Worm (Caenorhabditis elegans): ENCODE data around the gene tbcb-1.

tbcb-1 gene

DNA sequence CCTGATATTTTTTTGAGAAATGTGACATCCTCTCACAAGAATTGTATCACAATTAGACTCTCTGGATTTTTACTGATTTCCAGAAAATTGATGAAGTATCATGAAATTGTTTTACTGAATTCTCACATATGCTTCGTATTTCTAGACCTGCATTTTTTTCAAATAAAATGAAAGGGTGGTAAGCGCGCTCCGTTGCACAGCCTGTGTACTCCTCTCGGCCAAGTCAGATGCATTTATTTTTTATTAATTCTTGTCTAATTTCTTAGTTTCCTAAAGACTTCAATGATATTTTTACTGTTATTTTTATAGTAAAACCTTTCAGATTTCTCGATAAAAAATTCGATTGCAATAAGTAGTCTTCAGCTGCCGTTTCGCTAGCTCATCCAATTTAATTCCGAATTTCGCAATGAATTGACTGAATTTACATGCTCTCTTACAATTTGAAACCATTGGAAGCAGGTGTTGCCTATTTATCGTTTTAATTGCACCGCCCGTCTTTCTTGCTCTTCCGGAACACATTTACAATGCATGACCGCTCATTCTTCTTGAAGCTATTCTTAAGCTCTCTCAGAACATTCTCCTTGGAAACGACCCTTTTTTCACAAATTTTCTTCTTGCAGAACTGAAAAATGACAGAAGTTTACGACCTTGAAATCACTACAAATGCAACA is at the start of gene tbcb-1:
tbcb-1 (plus strand) TSS at position 621 of the 671 bp plus-strand sequence.
- TF ChIP-seq ham-2 (GFP tag; optimal IDR thresholded peaks at IDR 0.05) (no peak), lin-13 (tag; optimal IDR thresholded peaks at IDR 0.05) (no peak), mab-5 (tag; optimal IDR thresholded peaks at IDR 0.05) (no peak), sem-2 (GFP tag; optimal IDR thresholded peaks at IDR 0.05) (no peak), M03D4.4 (tag; optimal IDR thresholded peaks at IDR 0.05) (no peak), flh-1 (GFP tag; optimal IDR thresholded peaks at IDR 0.05) (no peak), snpc-4 (tag; optimal IDR thresholded peaks at IDR 0.05) (no peak), lin-32 (GFP tag; optimal IDR thresholded peaks at IDR 0.05) (no peak), hlh-1 (tag; optimal IDR thresholded peaks at IDR 0.05) (no peak), drap-1 (GFP tag; optimal IDR thresholded peaks at IDR 0.05) (no peak), elt-3 (tag; optimal IDR thresholded peaks at IDR 0.05) (no peak), ceh-83 (GFP tag; optimal IDR thresholded peaks at IDR 0.05) (no peak), nhr-237 (tag; optimal IDR thresholded peaks at IDR 0.05) (no peak), blmp-1 (tag; optimal IDR thresholded peaks at IDR 0.05) (no peak), lsy-2 (tag; optimal IDR thresholded peaks at IDR 0.05) (no peak)

DNA sequence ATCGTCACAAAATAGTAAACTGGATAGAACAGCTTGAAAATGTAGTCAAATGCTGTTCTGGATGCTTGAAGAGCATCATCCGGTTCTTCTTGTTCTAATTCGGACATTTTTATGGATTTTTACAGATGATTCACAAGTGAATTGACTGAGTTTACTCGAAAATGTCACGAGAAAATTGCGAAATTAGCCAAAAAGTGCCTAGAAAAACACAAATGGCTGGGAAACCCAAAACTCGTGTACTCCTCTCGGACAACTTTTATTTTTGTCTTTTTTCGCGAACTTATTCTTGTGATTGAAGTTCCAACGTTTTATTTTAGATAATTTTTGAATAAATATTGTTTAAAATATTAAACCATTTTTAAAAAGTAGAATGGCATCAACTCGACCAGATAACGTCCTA is 40.3 kb upstream of the tbcb-1 start, which contains the start of the genes C56A3.4 and C56A3.5:
C56A3.4 (minus strand) TSS at position 154 of the 400 bp plus-strand sequence.
C56A3.5 (plus strand) TSS at position 367 of the 400 bp plus-strand sequence.
- TF ChIP-seq nhr-28 (tag; optimal IDR thresholded peaks at IDR 0.05), result no peak
- no peak for TF ChIP-seq lin-13 (tag; optimal IDR thresholded peaks at IDR 0.05)
- TF ChIP-seq nhr-2 (tag; optimal IDR thresholded peaks at IDR 0.05), result no peak
- peak; percentile 22 for TF ChIP-seq ces-1 (GFP tag; optimal IDR thresholded peaks at IDR 0.05)
- TF ChIP-seq flh-1 (GFP tag; optimal IDR thresholded peaks at IDR 0.05), result no peak

DNA sequence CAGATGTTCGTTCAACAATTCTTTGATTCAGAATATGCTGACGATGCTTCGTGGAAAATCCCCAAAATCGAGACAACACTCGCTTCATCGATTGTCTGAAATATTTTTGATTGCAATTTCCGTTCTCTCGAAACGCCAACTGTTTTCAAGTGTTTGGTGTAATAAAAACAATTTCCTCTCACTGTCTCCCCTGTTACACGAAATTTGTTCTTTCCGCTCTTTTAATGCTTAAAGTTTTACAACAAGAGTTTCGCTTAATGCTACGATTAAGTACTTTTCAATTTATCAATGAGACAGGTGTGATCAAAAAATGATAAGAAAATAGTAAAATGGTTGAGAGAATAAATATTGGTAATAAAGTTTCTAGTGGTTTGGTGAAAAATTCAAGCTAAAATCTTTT is 35.6 kb upstream of the tbcb-1 start, which contains the start of gene C56A3.6:
C56A3.6 (minus strand) TSS at position 101 of the 400 bp plus-strand sequence.
- TF ChIP-seq ztf-11 (tag; optimal IDR thresholded peaks at IDR 0.05), result no peak
- no peak for TF ChIP-seq flh-1 (GFP tag; optimal IDR thresholded peaks at IDR 0.05)
- TF ChIP-seq tbx-8 (GFP tag; optimal IDR thresholded peaks at IDR 0.05), result no peak
- TF ChIP-seq ceh-83 (GFP tag; optimal IDR thresholded peaks at IDR 0.05), result no peak
- TF ChIP-seq mab-5 (tag; optimal IDR thresholded peaks at IDR 0.05), result no peak
- peak; percentile 16 for TF ChIP-seq hlh-1 (tag; optimal IDR thresholded peaks at IDR 0.05)

DNA sequence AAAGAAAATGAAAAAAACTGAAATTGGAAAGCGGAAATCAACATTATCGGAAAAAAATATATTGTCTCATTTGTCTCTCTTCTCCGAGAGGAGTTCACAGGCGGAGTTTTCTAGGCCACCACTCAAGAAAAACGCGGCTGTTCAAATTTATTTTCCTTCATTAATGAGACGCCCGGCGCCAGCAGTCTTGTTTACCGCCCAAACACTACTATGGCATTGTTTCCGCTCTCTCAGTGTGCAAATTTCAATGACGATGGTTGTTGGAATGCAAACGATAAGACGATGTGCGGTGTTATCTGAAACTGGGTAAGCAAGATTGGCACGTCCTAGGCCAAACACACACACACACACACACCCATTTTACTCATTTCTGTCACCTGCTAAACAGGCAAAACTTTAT is 35.2 kb upstream of the tbcb-1 start, which contains the start of gene cav-2:
cav-2 (plus strand) TSS at position 359 of the 400 bp plus-strand sequence.
- TF ChIP-seq lin-32 (GFP tag; optimal IDR thresholded peaks at IDR 0.05) (no peak), sptf-1 (tag; optimal IDR thresholded peaks at IDR 0.05) (peak; percentile 65), hlh-1 (tag; optimal IDR thresholded peaks at IDR 0.05) (peak; percentile 28), blmp-1 (tag; optimal IDR thresholded peaks at IDR 0.05) (no peak), bed-3 (GFP tag; optimal IDR thresholded peaks at IDR 0.05) (no peak), cnd-1 (tag; optimal IDR thresholded peaks at IDR 0.05) (no peak), snpc-4 (tag; optimal IDR thresholded peaks at IDR 0.05) (no peak), lin-13 (tag; optimal IDR thresholded peaks at IDR 0.05) (no peak), tbx-8 (GFP tag; optimal IDR thresholded peaks at IDR 0.05) (no peak), ceh-39 (tag; optimal IDR thresholded peaks at IDR 0.05) (peak; percentile 19), unc-39 (tag; optimal IDR thresholded peaks at IDR 0.05) (no peak), ceh-43 (GFP tag; optimal IDR thresholded peaks at IDR 0.05) (no peak), elt-1 (tag; optimal IDR thresholded peaks at IDR 0.05; ENCODE audit: borderline replicate concordance, insufficient read depth) (no peak), unc-120 (tag; optimal IDR thresholded peaks at IDR 0.05; ENCODE audit: poor library complexity, severe bottlenecking) (no peak), zip-8 (tag; optimal IDR thresholded peaks at IDR 0.05) (no peak), flh-1 (GFP tag; optimal IDR thresholded peaks at IDR 0.05) (no peak), nhr-237 (tag; optimal IDR thresholded peaks at IDR 0.05) (peak; percentile 53), nhr-2 (tag; optimal IDR thresholded peaks at IDR 0.05) (no peak), nhr-28 (tag; optimal IDR thresholded peaks at IDR 0.05) (no peak), sem-2 (GFP tag; optimal IDR thresholded peaks at IDR 0.05) (no peak), elt-3 (tag; optimal IDR thresholded peaks at IDR 0.05) (no peak), unc-62 (GFP tag; optimal IDR thresholded peaks at IDR 0.05) (no peak), mab-5 (tag; optimal IDR thresholded peaks at IDR 0.05) (no peak), pha-4 (tag; optimal IDR thresholded peaks at IDR 0.05) (peak; percentile 46), ces-1 (GFP tag; optimal IDR thresholded peaks at IDR 0.05) (peak; percentile 75), mep-1 (tag; optimal IDR thresholded peaks at IDR 0.05) (peak; percentile 35), lsy-2 (tag; optimal IDR thresholded peaks at IDR 0.05) (peak; percentile 46), mls-2 (tag; optimal IDR thresholded peaks at IDR 0.05) (peak; percentile 11), M03D4.4 (tag; optimal IDR thresholded peaks at IDR 0.05) (no peak), ztf-11 (tag; optimal IDR thresholded peaks at IDR 0.05) (no peak), nhr-12 (tag; optimal IDR thresholded peaks at IDR 0.05) (no peak), ham-2 (GFP tag; optimal IDR thresholded peaks at IDR 0.05) (no peak), nhr-76 (tag; optimal IDR thresholded peaks at IDR 0.05) (no peak), drap-1 (GFP tag; optimal IDR thresholded peaks at IDR 0.05) (no peak), ceh-83 (GFP tag; optimal IDR thresholded peaks at IDR 0.05) (no peak)

All from whole organism, mixed stage, embryonic.